Worm (Caenorhabditis elegans): ENCODE results near the gene C50H2.5.

C50H2.5 gene

DNA sequence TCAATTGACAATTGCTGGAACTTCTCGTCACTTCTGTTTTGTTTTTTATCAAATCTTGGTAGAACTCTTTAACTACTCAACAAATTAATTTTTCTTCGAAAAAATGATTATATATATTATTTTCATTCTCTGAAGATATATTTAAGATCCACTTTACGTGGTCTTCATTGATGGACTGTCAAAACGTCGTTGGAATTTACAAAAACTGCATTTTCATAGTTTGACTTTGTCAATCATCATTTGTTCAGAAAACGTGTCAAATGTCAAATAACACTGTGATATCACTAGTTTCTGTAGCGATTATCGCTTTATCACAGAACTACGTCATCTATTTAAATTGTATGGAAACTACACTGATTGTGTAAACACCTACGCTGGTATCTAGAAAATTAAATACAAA, 5.9 kb downstream of the C50H2.5 start:
- no peak for TF ChIP-seq hmg-20 (GFP tag; IDR thresholded peaks at IDR 0.05)
- TF ChIP-seq bed-2 (GFP tag; IDR thresholded peaks at IDR 0.05): no peak
- TF ChIP-seq ama-1 (optimal IDR thresholded peaks at IDR 0.05): no peak
- no peak for TF ChIP-seq ama-1 (GFP tag; optimal IDR thresholded peaks at IDR 0.05)
- TF ChIP-seq ceh-79 (tag; optimal IDR thresholded peaks at IDR 0.05): no peak
- no peak for TF ChIP-seq madf-10 (tag; optimal IDR thresholded peaks at IDR 0.05)
- no peak for TF ChIP-seq ekl-4 (GFP tag; IDR thresholded peaks at IDR 0.05)
- TF ChIP-seq dox-1 (GFP tag; IDR thresholded peaks at IDR 0.05): no peak
- no peak for TF ChIP-seq ZK185.1 (tag; optimal IDR thresholded peaks at IDR 0.05; ENCODE audit: poor library complexity, severe bottlenecking)
- TF ChIP-seq athp-1 (tag; optimal IDR thresholded peaks at IDR 0.05): no peak
- no peak for TF ChIP-seq let-607 (tag; optimal IDR thresholded peaks at IDR 0.05)
- TF ChIP-seq madf-8 (GFP tag; conservative IDR thresholded peaks at IDR 0.05): no peak
- TF ChIP-seq pha-4 (tag; optimal IDR thresholded peaks at IDR 0.05): no peak
- no peak for TF ChIP-seq B0261.1 (tag; optimal IDR thresholded peaks at IDR 0.05)
- TF ChIP-seq attf-3 (GFP tag; conservative IDR thresholded peaks at IDR 0.05): no peak
- TF ChIP-seq ets-4 (GFP tag; optimal IDR thresholded peaks at IDR 0.05): no peak
- no peak for TF ChIP-seq F52B5.7 (tag; optimal IDR thresholded peaks at IDR 0.05)
- no peak for TF ChIP-seq lsl-1 (GFP tag; optimal IDR thresholded peaks at IDR 0.05)

DNA sequence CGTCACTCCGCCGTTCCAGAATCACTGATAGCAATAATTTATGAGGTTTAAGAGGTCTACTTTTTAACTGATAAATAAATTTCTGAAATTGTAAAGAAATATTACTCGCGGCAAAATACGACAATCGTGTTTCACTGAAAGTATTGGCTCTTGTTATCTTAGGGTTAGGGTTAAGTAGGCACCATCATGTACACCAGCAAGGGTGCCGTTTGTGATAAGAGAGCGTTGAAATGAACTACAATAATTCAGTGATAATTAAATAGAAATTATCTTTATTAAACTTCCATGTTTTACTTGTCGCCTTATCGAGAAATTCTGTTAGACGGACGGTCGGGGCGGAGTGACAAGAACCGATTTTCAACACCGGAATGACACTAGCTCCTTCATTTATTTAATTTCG, 7.1 kb downstream of the C50H2.5 start:
- TF ChIP-seq cebp-2 (GFP tag; IDR thresholded peaks at IDR 0.05) (no peak), snpc-3.4 (tag; optimal IDR thresholded peaks at IDR 0.05) (no peak), F33H1.4 (GFP tag; IDR thresholded peaks at IDR 0.05) (no peak), mes-4 (tag; optimal IDR thresholded peaks at IDR 0.05) (no peak), chd-7 (tag; optimal IDR thresholded peaks at IDR 0.05) (no peak), K12H6.12 (tag; optimal IDR thresholded peaks at IDR 0.05) (no peak), egrh-3 (GFP tag; IDR thresholded peaks at IDR 0.05) (no peak), nhr-80 (tag; optimal IDR thresholded peaks at IDR 0.05) (peak; percentile 87), bed-2 (GFP tag; IDR thresholded peaks at IDR 0.05) (no peak), ceh-58 (GFP tag; IDR thresholded peaks at IDR 0.05) (no peak), rec-8 (tag; optimal IDR thresholded peaks at IDR 0.05) (no peak), ztf-22 (GFP tag; optimal IDR thresholded peaks at IDR 0.05) (no peak), mel-28 (tag; optimal IDR thresholded peaks at IDR 0.05; ENCODE audit: borderline replicate concordance) (no peak), let-607 (tag; optimal IDR thresholded peaks at IDR 0.05) (peak in 1 of 2 experiments; percentile 6), lin-26 (GFP tag; IDR thresholded peaks at IDR 0.05) (no peak), rpc-1 (optimal IDR thresholded peaks at IDR 0.05) (no peak), rpc-1 (tag; optimal IDR thresholded peaks at IDR 0.05) (no peak), lin-35 (GFP tag; optimal IDR thresholded peaks at IDR 0.05) (no peak), ets-4 (GFP tag; optimal IDR thresholded peaks at IDR 0.05) (no peak)

DNA sequence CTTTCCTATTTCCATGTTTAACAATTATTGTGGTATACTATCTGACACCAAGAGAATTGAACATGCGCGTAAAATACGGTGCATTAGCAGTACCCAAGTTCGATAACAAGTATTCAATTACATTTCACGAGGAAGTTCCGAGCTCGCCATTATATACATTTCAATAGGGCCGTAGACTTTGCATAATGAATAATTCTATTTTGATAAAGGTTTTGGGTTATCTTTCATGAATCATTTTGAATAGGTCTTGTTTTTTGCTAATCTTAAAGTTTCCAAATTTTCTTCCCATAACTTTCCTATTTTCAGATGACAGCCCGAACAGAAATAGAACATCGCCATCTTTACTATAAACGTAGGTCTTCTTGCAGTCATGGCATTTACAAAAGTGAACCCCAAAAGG, 7.7 kb downstream of the C50H2.5 start, which contains the start of gene C50H2.13:
C50H2.13 (plus strand) TSS at position 301 of the 400 bp plus-strand sequence.
- no peak for TF ChIP-seq nfya-1 (tag; optimal IDR thresholded peaks at IDR 0.05; ENCODE audit: borderline replicate concordance, insufficient read depth)
- TF ChIP-seq F49E8.2 (tag; optimal IDR thresholded peaks at IDR 0.05; ENCODE audit: insufficient read depth): no peak
- no peak for TF ChIP-seq dpl-1 (GFP tag; optimal IDR thresholded peaks at IDR 0.05)
- TF ChIP-seq ZK185.1 (tag; optimal IDR thresholded peaks at IDR 0.05; ENCODE audit: poor library complexity, severe bottlenecking): no peak
- no peak for TF ChIP-seq B0336.3 (GFP tag; IDR thresholded peaks at IDR 0.05)
- TF ChIP-seq snpc-1.3 (tag; optimal IDR thresholded peaks at IDR 0.05; ENCODE audit: insufficient read depth): no peak
- no peak for TF ChIP-seq sea-2 (GFP tag; IDR thresholded peaks at IDR 0.05)
- TF ChIP-seq ceh-27 (GFP tag; optimal IDR thresholded peaks at IDR 0.05): no peak
- no peak for TF ChIP-seq mcd-1 (GFP tag; IDR thresholded peaks at IDR 0.05)
- TF ChIP-seq hmg-1.2 (GFP tag; IDR thresholded peaks at IDR 0.05): no peak
